Fruit fly (Drosophila melanogaster) whole organism, embryonic: Measurements from ENCODE around the gene Ctr9.

Source experiments
- Abd-B ChIP-seq: fragments of 200-800 bp; sonication (Bioruptor generic); optimal IDR thresholded peaks from 2 replicates; lab custom pipeline; 2018; ENCODE audit warnings: missing biosample characterization, mild to moderate bottlenecking, missing genetic modification characterization, moderate library complexity
- BtbVII ChIP-seq: fragments of 200-800 bp; sonication (Bioruptor generic); optimal IDR thresholded peaks from 3 replicates; lab custom pipeline; 2017; ENCODE audit warnings: missing biosample characterization, mild to moderate bottlenecking, missing genetic modification characterization
- CG14965 ChIP-seq: fragments of 200-800 bp; sonication (Bioruptor generic); optimal IDR thresholded peaks from 2 replicates; lab custom pipeline; 2016; ENCODE audit warnings: missing biosample characterization, missing genetic modification characterization, borderline replicate concordance
- CG15479 ChIP-seq: fragments of 200-800 bp; sonication (Bioruptor generic); optimal IDR thresholded peaks from 3 replicates; lab custom pipeline; 2019; ENCODE audit warnings: missing biosample characterization, mild to moderate bottlenecking, missing genetic modification characterization, moderate library complexity
- CG1603 ChIP-seq: fragments of 200-800 bp; sonication (Bioruptor generic); optimal IDR thresholded peaks from 2 replicates; lab custom pipeline; 2019; ENCODE audit warnings: missing biosample characterization, mild to moderate bottlenecking, missing genetic modification characterization, moderate library complexity
- CG17186 ChIP-seq: fragments of 200-800 bp; sonication (Bioruptor generic); optimal IDR thresholded peaks from 3 replicates; lab custom pipeline; 2017; ENCODE audit warnings: missing biosample characterization, missing genetic modification reagents, missing genetic modification characterization
- CG17612 ChIP-seq: fragments of 200-800 bp; sonication (Bioruptor generic); IDR thresholded peaks from 2 replicates; pipeline ENCODE4 v1.3.6; 2022; ENCODE audit warnings: missing biosample characterization, missing genetic modification characterization
- CG17802 ChIP-seq: fragments of 200-800 bp; sonication (Bioruptor generic); optimal IDR thresholded peaks from 2 replicates; lab custom pipeline; 2018; ENCODE audit warnings: missing biosample characterization, mild to moderate bottlenecking, missing genetic modification characterization, moderate library complexity
- CG18476 ChIP-seq: fragments of 200-800 bp; sonication (Bioruptor generic); optimal IDR thresholded peaks from 2 replicates; lab custom pipeline; 2016; ENCODE audit warnings: missing biosample characterization, mild to moderate bottlenecking, missing genetic modification characterization
- CG2120 ChIP-seq: fragments of 200-800 bp; sonication (Bioruptor generic); optimal IDR thresholded peaks from 3 replicates; lab custom pipeline; 2016; ENCODE audit warnings: missing biosample characterization, missing genetic modification characterization
- CG2202 ChIP-seq: fragments of 200-800 bp; sonication (Bioruptor generic); optimal IDR thresholded peaks from 2 replicates; lab custom pipeline; 2018; ENCODE audit warnings: missing biosample characterization, mild to moderate bottlenecking, missing genetic modification characterization
- CG31365 ChIP-seq: fragments of 200-800 bp; sonication (Bioruptor generic); optimal IDR thresholded peaks from 2 replicates; lab custom pipeline; 2018; ENCODE audit warnings: missing biosample characterization, mild to moderate bottlenecking, missing genetic modification characterization
- CG33213 ChIP-seq: fragments of 200-800 bp; sonication (Bioruptor generic); optimal IDR thresholded peaks from 3 replicates; lab custom pipeline; 2016; ENCODE audit warnings: missing biosample characterization, missing genetic modification characterization
- CG3847 ChIP-seq: fragments of 200-800 bp; sonication (Bioruptor generic); IDR thresholded peaks from 2 replicates; pipeline ENCODE4 v1.3.6; 2022; ENCODE audit warnings: missing biosample characterization, missing genetic modification characterization
- CG3995 ChIP-seq: fragments of 200-800 bp; sonication (Bioruptor generic); optimal IDR thresholded peaks from 3 replicates; lab custom pipeline; 2016; ENCODE audit warnings: missing biosample characterization, missing genetic modification characterization
- CG4424 ChIP-seq: fragments of 200-800 bp; sonication (Bioruptor generic); optimal IDR thresholded peaks from 3 replicates; lab custom pipeline; 2016; ENCODE audit warnings: missing biosample characterization, missing genetic modification characterization
- CG4617 ChIP-seq: fragments of 200-800 bp; sonication (Bioruptor generic); optimal IDR thresholded peaks from 3 replicates; lab custom pipeline; 2016; ENCODE audit warnings: missing biosample characterization, missing genetic modification characterization, borderline replicate concordance
- CG6683 ChIP-seq: fragments of 200-800 bp; sonication (Bioruptor generic); optimal IDR thresholded peaks from 2 replicates; lab custom pipeline; 2017; ENCODE audit warnings: missing biosample characterization, mild to moderate bottlenecking, missing genetic modification characterization, missing genetic modification reagents
- CG7786 ChIP-seq: fragments of 200-800 bp; sonication (Bioruptor generic); optimal IDR thresholded peaks from 2 replicates; lab custom pipeline; 2016; ENCODE audit warnings: missing biosample characterization, missing genetic modification characterization
- CoRest ChIP-seq: fragments of 200-800 bp; sonication (Bioruptor generic); optimal IDR thresholded peaks from 3 replicates; lab custom pipeline; 2018; ENCODE audit warnings: missing biosample characterization, mild to moderate bottlenecking, missing genetic modification characterization, moderate library complexity
- Dp ChIP-seq: fragments of 200-800 bp; sonication (Bioruptor generic); optimal IDR thresholded peaks from 2 replicates; lab custom pipeline; 2018; ENCODE audit warnings: missing biosample characterization, mild to moderate bottlenecking, missing genetic modification characterization, moderate library complexity
- Elba2 ChIP-seq: fragments of 200-800 bp; sonication (Bioruptor generic); optimal IDR thresholded peaks from 3 replicates; lab custom pipeline; 2016; ENCODE audit warnings: missing biosample characterization, missing genetic modification characterization
- GATAe ChIP-seq: fragments of 200-800 bp; sonication (Bioruptor generic); conservative IDR thresholded peaks from 2 replicates; pipeline ENCODE4 v1.3.6; 2022; ENCODE audit warnings: missing biosample characterization, missing genetic modification characterization
- Hmx ChIP-seq: fragments of 200-800 bp; sonication (Bioruptor generic); optimal IDR thresholded peaks from 2 replicates; lab custom pipeline; 2016; ENCODE audit warnings: missing biosample characterization, missing genetic modification characterization
- Hsf ChIP-seq: fragments of 200-800 bp; sonication (Bioruptor generic); optimal IDR thresholded peaks from 3 replicates; lab custom pipeline; 2016; ENCODE audit warnings: missing biosample characterization, missing genetic modification characterization
- Lhr ChIP-seq: fragments of 200-800 bp; sonication (Bioruptor generic); optimal IDR thresholded peaks from 3 replicates; lab custom pipeline; 2017; ENCODE audit warnings: mild to moderate bottlenecking, missing biosample characterization, missing genetic modification reagents, missing genetic modification characterization
- Med ChIP-seq: fragments of 200-800 bp; sonication (Bioruptor generic); peaks from one replicate; lab custom pipeline; 2016; ENCODE audit warnings: missing biosample characterization, missing genetic modification characterization, mild to moderate bottlenecking, inconsistent platforms, moderate library complexity
- NC2β ChIP-seq: fragments of 200-800 bp; sonication (Bioruptor generic); optimal IDR thresholded peaks from 2 replicates; lab custom pipeline; 2016; ENCODE audit warnings: missing biosample characterization, missing genetic modification characterization
- NK7.1 ChIP-seq: fragments of 200-800 bp; sonication (Bioruptor generic); optimal IDR thresholded peaks from 3 replicates; lab custom pipeline; 2016; ENCODE audit warnings: missing biosample characterization, missing genetic modification characterization
- Ravus ChIP-seq: fragments of 200-800 bp; sonication (Bioruptor generic); IDR thresholded peaks from 2 replicates; pipeline ENCODE4 v1.3.6; 2022; ENCODE audit warnings: missing biosample characterization, missing genetic modification characterization
- Scr ChIP-seq: fragments of 200-800 bp; sonication (Bioruptor generic); IDR thresholded peaks from 2 replicates; pipeline ENCODE4 v1.3.6; 2022; ENCODE audit warnings: missing biosample characterization, missing genetic modification characterization; ENCODE audit not compliant: partially characterized antibody
- Side ChIP-seq: fragments of 200-800 bp; sonication (Bioruptor generic); optimal IDR thresholded peaks from 2 replicates; lab custom pipeline; 2016; ENCODE audit warnings: missing biosample characterization, missing genetic modification characterization
- Six4 ChIP-seq: fragments of 200-800 bp; sonication (Bioruptor generic); optimal IDR thresholded peaks from 2 replicates; lab custom pipeline; 2016; ENCODE audit warnings: missing biosample characterization, missing genetic modification characterization
- ac ChIP-seq: fragments of 200-800 bp; sonication (Bioruptor generic); optimal IDR thresholded peaks from 3 replicates; lab custom pipeline; 2017; ENCODE audit warnings: missing biosample characterization, mild to moderate bottlenecking, missing genetic modification characterization
- amos ChIP-seq: fragments of 200-800 bp; sonication (Bioruptor generic); IDR thresholded peaks from 2 replicates; pipeline ENCODE4 v1.3.6; 2022; ENCODE audit warnings: missing biosample characterization, missing genetic modification characterization; ENCODE audit not compliant: partially characterized antibody
- btn ChIP-seq: fragments of 200-800 bp; sonication (Bioruptor generic); optimal IDR thresholded peaks from 2 replicates; lab custom pipeline; 2016; ENCODE audit warnings: missing biosample characterization, missing genetic modification characterization
- chinmo ChIP-seq: fragments of 200-800 bp; sonication (Bioruptor generic); IDR thresholded peaks from 4 replicates; pipeline ENCODE4 v1.3.6; 2022; ENCODE audit warnings: missing biosample characterization, missing genetic modification characterization; ENCODE audit not compliant: partially characterized antibody
- crc ChIP-seq: fragments of 200-800 bp; sonication (Bioruptor generic); optimal IDR thresholded peaks from 2 replicates; lab custom pipeline; 2016; ENCODE audit warnings: missing biosample characterization, missing genetic modification characterization
- ems ChIP-seq: fragments of 200-800 bp; sonication (Bioruptor generic); optimal IDR thresholded peaks from 3 replicates; lab custom pipeline; 2016; ENCODE audit warnings: missing biosample characterization, missing genetic modification characterization
- fd102C ChIP-seq: fragments of 200-800 bp; sonication (Bioruptor generic); optimal IDR thresholded peaks from 2 replicates; lab custom pipeline; 2018; ENCODE audit warnings: missing biosample characterization, mild to moderate bottlenecking, missing genetic modification characterization, moderate library complexity
- fu2 ChIP-seq: fragments of 200-800 bp; sonication (Bioruptor generic); optimal IDR thresholded peaks from 2 replicates; lab custom pipeline; 2016; ENCODE audit warnings: missing biosample characterization, missing genetic modification characterization
- hkb ChIP-seq, 2 experiments: fragments of 200-800 bp in 1 of 2; fragments of >200 bp in 1 of 2; sonication (Bioruptor generic) in 1 of 2; IDR thresholded peaks in 1 of 2; optimal IDR thresholded peaks in 1 of 2; 2 replicates each; pipeline versions ENCODE4 v1.3.6 to Lab custom; 2017 to 2022; ENCODE audit warnings: missing biosample characterization in 1 of 2, missing genetic modification characterization in 1 of 2
- nau ChIP-seq: fragments of 200-800 bp; sonication (Bioruptor generic); optimal IDR thresholded peaks from 3 replicates; lab custom pipeline; 2017; ENCODE audit warnings: missing biosample characterization, mild to moderate bottlenecking, missing genetic modification characterization, missing genetic modification reagents
- nerfin-1 ChIP-seq: fragments of 200-800 bp; sonication (Bioruptor generic); optimal IDR thresholded peaks from 3 replicates; lab custom pipeline; 2019; ENCODE audit warnings: missing biosample characterization, mild to moderate bottlenecking, missing genetic modification characterization, moderate library complexity
- nom ChIP-seq: fragments of 200-800 bp; sonication (Bioruptor generic); optimal IDR thresholded peaks from 2 replicates; lab custom pipeline; 2017; ENCODE audit warnings: missing biosample characterization, missing genetic modification characterization, mild to moderate bottlenecking, moderate library complexity, missing genetic modification reagents
- pros ChIP-seq: fragments of 200-800 bp; sonication (Bioruptor generic); optimal IDR thresholded peaks from 3 replicates; lab custom pipeline; 2019; ENCODE audit warnings: missing biosample characterization, mild to moderate bottlenecking, missing genetic modification characterization, moderate library complexity
- row ChIP-seq: fragments of 200-800 bp; sonication (Bioruptor generic); IDR thresholded peaks from 3 replicates; pipeline ENCODE4 v1.3.6; 2022; ENCODE audit warnings: missing biosample characterization, missing genetic modification characterization
- so ChIP-seq: fragments of 200-800 bp; sonication (Bioruptor generic); IDR thresholded peaks from 3 replicates; pipeline ENCODE4 v1.3.6; 2022; ENCODE audit warnings: missing biosample characterization, missing genetic modification characterization
- sr ChIP-seq: fragments of 200-800 bp; sonication (Bioruptor generic); IDR thresholded peaks from 3 replicates; pipeline ENCODE4 v1.3.6; 2022; ENCODE audit warnings: missing biosample characterization, missing genetic modification characterization
- twi ChIP-seq: fragments of 200-800 bp; optimal IDR thresholded peaks from 2 replicates; lab custom pipeline; 2019; ENCODE audit warnings: missing biosample characterization, mild to moderate bottlenecking, missing genetic modification characterization, moderate library complexity

The Ctr9 gene

dm6 chr3L:1323136-1323535 is 16.1 kb downstream of the Ctr9 start (continued):
- TF ChIP-seq Abd-B (GFP tag; lab: Kevin White, UChicago) (peak; percentile 76), so (GFP tag; lab: Robert Waterston, UW) (0 out of 3 replicates have a peak, but pooled peaks have one; percentile 45), CG1603 (tag; lab: Kevin White, UChicago) (peak; percentile 65), Med (GFP tag; lab: Kevin White, UChicago) (peak; percentile 81), fd102C (GFP tag; lab: Kevin White, UChicago) (no peak), Elba2 (GFP tag; lab: Kevin White, UChicago) (no peak), nerfin-1 (peak; percentile 58), CG4424 (GFP tag; lab: Kevin White, UChicago) (peak; percentile 74), chinmo (GFP tag; lab: Robert Waterston, UW) (no peak), Dp (no peak), nau (peak; percentile 25), Lhr (GFP tag; lab: Kevin White, UChicago) (peak; percentile 49), Six4 (GFP tag; lab: Kevin White, UChicago) (peak; percentile 69), ac (no peak), NK7.1 (peak; percentile 4), crc (GFP tag; lab: Kevin White, UChicago) (peak; percentile 38), CoRest (tag; lab: Kevin White, UChicago) (peak; percentile 78), CG3847 (peak; percentile 52), Hmx (GFP tag; lab: Kevin White, UChicago) (no peak), row (peak; percentile 80), CG14965 (no peak), CG33213 (GFP tag; lab: Kevin White, UChicago) (peak; percentile 45), BtbVII (GFP tag; lab: Kevin White, UChicago) (peak; percentile 44), twi (tag; lab: Kevin White, UChicago) (peak; percentile 75), amos (GFP tag; lab: Robert Waterston, UW) (no peak), ems (peak; percentile 22), nom (no peak), CG7786 (peak; percentile 62), NC2β (GFP tag; lab: Kevin White, UChicago) (peak; percentile 70), Ravus (no peak), CG6683 (GFP tag; lab: Kevin White, UChicago) (no peak), sr (GFP tag; lab: Robert Waterston, UW) (no peak), Scr (GFP tag; lab: Robert Waterston, UW) (no peak), CG4617 (peak; percentile 13), CG17612 (GFP tag; lab: Robert Waterston, UW) (no peak), CG3995 (GFP tag; lab: Kevin White, UChicago) (no peak), btn (GFP tag; lab: Kevin White, UChicago) (peak; percentile 33), CG18476 (no peak), CG17186 (GFP tag; lab: Kevin White, UChicago) (peak; percentile 31), GATAe (0 out of 2 replicates have a peak, but pooled peaks have one; percentile 15), CG15479 (GFP tag; lab: Kevin White, UChicago) (no peak), pros (GFP tag; lab: Kevin White, UChicago) (peak; percentile 11), Hsf (GFP tag; lab: Kevin White, UChicago) (peak; percentile 77), CG31365 (tag; lab: Kevin White, UChicago) (peak; percentile 1), CG2202 (tag; lab: Kevin White, UChicago) (peak; percentile 83), hkb (optimal IDR thresholded peaks at IDR 0.05; lab: Kevin White, UChicago) (no peak), hkb (GFP tag; IDR thresholded peaks at IDR 0.05; lab: Robert Waterston, UW) (peak; percentile 71), CG2120 (GFP tag; lab: Kevin White, UChicago) (peak; percentile 45), fu2 (peak; percentile 51), CG17802 (tag; lab: Kevin White, UChicago) (peak; percentile 56), Side (GFP tag; lab: Kevin White, UChicago) (peak; percentile 66)
